Fruit fly (Drosophila melanogaster) whole organism, embryonic: ENCODE measurements around the gene Gr93d.

Experiments used
- CG10366 ChIP-seq: fragments of 200-800 bp; sonication (Bioruptor generic); IDR thresholded peaks from 2 replicates; pipeline ENCODE4 v1.3.6; 2022; ENCODE audit warnings: missing biosample characterization, missing genetic modification characterization
- CG11085 ChIP-seq: fragments of 200-800 bp; sonication (Bioruptor generic); IDR thresholded peaks from 2 replicates; pipeline ENCODE4 v1.3.6; 2022; ENCODE audit warnings: missing biosample characterization, missing genetic modification characterization
- CG11504 ChIP-seq: fragments of 200-800 bp; sonication (Bioruptor generic); optimal IDR thresholded peaks from 3 replicates; lab custom pipeline; 2019; ENCODE audit warnings: missing biosample characterization, mild to moderate bottlenecking, missing genetic modification characterization, moderate library complexity
- CG11560 ChIP-seq: fragments of 200-800 bp; sonication (Bioruptor generic); IDR thresholded peaks from 3 replicates; pipeline ENCODE4 v1.3.6; 2022; ENCODE audit warnings: missing biosample characterization, missing genetic modification characterization
- CG11696 ChIP-seq: fragments of 200-800 bp; sonication (Bioruptor generic); IDR thresholded peaks from 2 replicates; pipeline ENCODE4 v1.3.6; 2022; ENCODE audit warnings: missing biosample characterization, missing genetic modification characterization
- CG12071 ChIP-seq: fragments of 200-800 bp; sonication (Bioruptor generic); optimal IDR thresholded peaks from 3 replicates; lab custom pipeline; 2018; ENCODE audit warnings: missing biosample characterization, mild to moderate bottlenecking, missing genetic modification characterization
- CG12219 ChIP-seq: fragments of 200-800 bp; sonication (Bioruptor generic); optimal IDR thresholded peaks from 3 replicates; lab custom pipeline; 2018; ENCODE audit warnings: missing biosample characterization, mild to moderate bottlenecking, missing genetic modification characterization
- CG14050 ChIP-seq: fragments of 200-800 bp; sonication (Bioruptor generic); IDR thresholded peaks from 3 replicates; pipeline ENCODE4 v1.3.6; 2022; ENCODE audit warnings: missing biosample characterization, missing genetic modification characterization
- CG14965 ChIP-seq: fragments of 200-800 bp; sonication (Bioruptor generic); optimal IDR thresholded peaks from 2 replicates; lab custom pipeline; 2016; ENCODE audit warnings: missing biosample characterization, missing genetic modification characterization, borderline replicate concordance
- CG17186 ChIP-seq: fragments of 200-800 bp; sonication (Bioruptor generic); optimal IDR thresholded peaks from 3 replicates; lab custom pipeline; 2017; ENCODE audit warnings: missing biosample characterization, missing genetic modification reagents, missing genetic modification characterization
- CG2202 ChIP-seq: fragments of 200-800 bp; sonication (Bioruptor generic); optimal IDR thresholded peaks from 2 replicates; lab custom pipeline; 2018; ENCODE audit warnings: missing biosample characterization, mild to moderate bottlenecking, missing genetic modification characterization
- CG31365 ChIP-seq: fragments of 200-800 bp; sonication (Bioruptor generic); optimal IDR thresholded peaks from 2 replicates; lab custom pipeline; 2018; ENCODE audit warnings: missing biosample characterization, mild to moderate bottlenecking, missing genetic modification characterization
- CG32772 ChIP-seq: fragments of 200-800 bp; sonication (Bioruptor generic); IDR thresholded peaks from 2 replicates; pipeline ENCODE4 v1.3.6; 2022; ENCODE audit warnings: missing biosample characterization, missing genetic modification characterization
- CG34422 ChIP-seq: fragments of 200-800 bp; sonication (Bioruptor generic); IDR thresholded peaks from 3 replicates; pipeline ENCODE4 v1.3.6; 2022; ENCODE audit warnings: missing biosample characterization, missing genetic modification characterization
- CG3838 ChIP-seq: fragments of 200-800 bp; sonication (Bioruptor generic); optimal IDR thresholded peaks from 3 replicates; lab custom pipeline; 2016; ENCODE audit warnings: missing biosample characterization, missing genetic modification characterization
- CG6654 ChIP-seq: fragments of 200-800 bp; sonication (Bioruptor generic); optimal IDR thresholded peaks from 2 replicates; lab custom pipeline; 2017; ENCODE audit warnings: missing biosample characterization, mild to moderate bottlenecking, missing genetic modification characterization
- CG6813 ChIP-seq: fragments of 200-800 bp; sonication (Bioruptor generic); optimal IDR thresholded peaks from 2 replicates; lab custom pipeline; 2017; ENCODE audit warnings: missing biosample characterization, missing genetic modification characterization, mild to moderate bottlenecking, moderate library complexity, missing genetic modification reagents
- CG7963 ChIP-seq: fragments of 200-800 bp; sonication (Bioruptor generic); IDR thresholded peaks from 3 replicates; pipeline ENCODE4 v1.3.6; 2022; ENCODE audit warnings: missing biosample characterization, missing genetic modification characterization; ENCODE audit not compliant: partially characterized antibody
- CG8281 ChIP-seq: fragments of 200-800 bp; sonication (Bioruptor generic); optimal IDR thresholded peaks from 2 replicates; lab custom pipeline; 2018; ENCODE audit warnings: missing biosample characterization, mild to moderate bottlenecking, missing genetic modification characterization, moderate library complexity
- CG8359 ChIP-seq: fragments of 200-800 bp; sonication (Bioruptor generic); optimal IDR thresholded peaks from 2 replicates; lab custom pipeline; 2017; ENCODE audit warnings: missing biosample characterization, mild to moderate bottlenecking, missing genetic modification characterization, borderline replicate concordance
- Dip2 ChIP-seq: fragments of 200-800 bp; sonication (Bioruptor generic); IDR thresholded peaks from 2 replicates; pipeline ENCODE4 v1.3.6; 2022; ENCODE audit warnings: missing biosample characterization, missing genetic modification characterization
- Dref ChIP-seq: fragments of 200-800 bp; sonication (Bioruptor generic); IDR thresholded peaks from 2 replicates; pipeline ENCODE4 v1.3.6; 2022; ENCODE audit warnings: missing biosample characterization, missing genetic modification characterization
- Eip74EF ChIP-seq, 2 experiments: fragments of 200-800 bp in 1 of 2; fragments of >200 bp in 1 of 2; sonication (Bioruptor generic) in 1 of 2; optimal IDR thresholded peaks; 2 replicates each; lab custom pipeline; 2017 to 2019; ENCODE audit warnings: missing biosample characterization in 2 of 2, missing genetic modification characterization in 2 of 2, mild to moderate bottlenecking in 1 of 2, moderate library complexity in 1 of 2
- HLH4C ChIP-seq: fragments of 200-800 bp; sonication (Bioruptor generic); IDR thresholded peaks from 3 replicates; pipeline ENCODE4 v1.3.6; 2022; ENCODE audit warnings: missing biosample characterization, missing genetic modification characterization; ENCODE audit not compliant: partially characterized antibody
- Hmr ChIP-seq: fragments of 200-800 bp; sonication (Bioruptor generic); optimal IDR thresholded peaks from 3 replicates; lab custom pipeline; 2017; ENCODE audit warnings: mild to moderate bottlenecking, missing biosample characterization, missing genetic modification reagents, missing genetic modification characterization
- Lhr ChIP-seq: fragments of 200-800 bp; sonication (Bioruptor generic); optimal IDR thresholded peaks from 3 replicates; lab custom pipeline; 2017; ENCODE audit warnings: mild to moderate bottlenecking, missing biosample characterization, missing genetic modification reagents, missing genetic modification characterization
- NC2α ChIP-seq: fragments of 200-800 bp; sonication (Bioruptor generic); optimal IDR thresholded peaks from 2 replicates; lab custom pipeline; 2016; ENCODE audit warnings: missing biosample characterization, missing genetic modification characterization
- Neu2 ChIP-seq: fragments of 200-800 bp; sonication (Bioruptor generic); optimal IDR thresholded peaks from 3 replicates; lab custom pipeline; 2016; ENCODE audit warnings: missing biosample characterization, missing genetic modification characterization, borderline replicate concordance
- Oaz ChIP-seq: fragments of 200-800 bp; sonication (Bioruptor generic); IDR thresholded peaks from 2 replicates; pipeline ENCODE4 v1.3.6; 2022; ENCODE audit warnings: missing biosample characterization, missing genetic modification characterization
- Oli ChIP-seq: fragments of 200-800 bp; sonication (Bioruptor generic); optimal IDR thresholded peaks from 2 replicates; lab custom pipeline; 2018; ENCODE audit warnings: missing biosample characterization, mild to moderate bottlenecking, missing genetic modification characterization, moderate library complexity
- Sox102F ChIP-seq: fragments of 200-800 bp; sonication (Bioruptor generic); optimal IDR thresholded peaks from 2 replicates; lab custom pipeline; 2018; ENCODE audit warnings: missing biosample characterization, mild to moderate bottlenecking, missing genetic modification characterization, moderate library complexity
- ac ChIP-seq: fragments of 200-800 bp; sonication (Bioruptor generic); optimal IDR thresholded peaks from 3 replicates; lab custom pipeline; 2017; ENCODE audit warnings: missing biosample characterization, mild to moderate bottlenecking, missing genetic modification characterization
- ap ChIP-seq: fragments of 200-800 bp; sonication (Bioruptor generic); IDR thresholded peaks from 2 replicates; pipeline ENCODE4 v1.3.6; 2022; ENCODE audit warnings: missing biosample characterization, missing genetic modification characterization
- ase ChIP-seq: fragments of 200-800 bp; sonication (Bioruptor generic); IDR thresholded peaks from 3 replicates; pipeline ENCODE4 v1.3.6; 2022; ENCODE audit warnings: missing biosample characterization, missing genetic modification characterization
- bcd ChIP-seq: fragments of 200-800 bp; sonication (Bioruptor generic); optimal IDR thresholded peaks from 2 replicates; lab custom pipeline; 2017; ENCODE audit warnings: missing biosample characterization, mild to moderate bottlenecking, missing genetic modification characterization
- cad ChIP-seq: fragments of >200 bp; optimal IDR thresholded peaks from 2 replicates; lab custom pipeline; 2017; ENCODE audit warnings: missing biosample characterization, missing genetic modification characterization
- cas ChIP-seq: fragments of 200-800 bp; sonication (Bioruptor generic); IDR thresholded peaks from 2 replicates; pipeline ENCODE4 v1.3.6; 2022; ENCODE audit warnings: missing biosample characterization, missing genetic modification characterization
- exex ChIP-seq: fragments of 200-800 bp; sonication (Bioruptor generic); optimal IDR thresholded peaks from 4 replicates; lab custom pipeline; 2018; ENCODE audit warnings: missing biosample characterization, mild to moderate bottlenecking, missing genetic modification characterization, moderate library complexity
- grau ChIP-seq: fragments of 200-800 bp; optimal IDR thresholded peaks from 3 replicates; lab custom pipeline; 2019; ENCODE audit warnings: missing biosample characterization, mild to moderate bottlenecking, missing genetic modification characterization, moderate library complexity
- lola ChIP-seq, 3 experiments: fragments of >200 bp in 2 of 3; fragments of 200-800 bp in 1 of 3; sonication (Bioruptor generic) in 1 of 3; optimal IDR thresholded peaks; 2 replicates each; lab custom pipeline; 2017 to 2019; ENCODE audit warnings: missing biosample characterization in 3 of 3, missing genetic modification characterization in 3 of 3, mild to moderate bottlenecking in 1 of 3, moderate library complexity in 1 of 3
- mam ChIP-seq: fragments of 200-800 bp; sonication (Bioruptor generic); optimal IDR thresholded peaks from 3 replicates; lab custom pipeline; 2016; ENCODE audit warnings: missing biosample characterization, missing genetic modification characterization
- mirr ChIP-seq: fragments of 200-800 bp; sonication (Bioruptor generic); optimal IDR thresholded peaks from 3 replicates; lab custom pipeline; 2018; ENCODE audit warnings: missing biosample characterization, mild to moderate bottlenecking, missing genetic modification characterization
- org-1 ChIP-seq: fragments of 200-800 bp; sonication (Bioruptor generic); optimal IDR thresholded peaks from 2 replicates; lab custom pipeline; 2017; ENCODE audit warnings: missing biosample characterization, missing genetic modification characterization
- pzg ChIP-seq: fragments of 200-800 bp; sonication (Bioruptor generic); optimal IDR thresholded peaks from 3 replicates; lab custom pipeline; 2018; ENCODE audit warnings: missing biosample characterization, mild to moderate bottlenecking, missing genetic modification characterization, moderate library complexity
- sd ChIP-seq: fragments of 200-800 bp; sonication (Bioruptor generic); optimal IDR thresholded peaks from 3 replicates; lab custom pipeline; 2018; ENCODE audit warnings: missing biosample characterization, mild to moderate bottlenecking, missing genetic modification characterization, moderate library complexity
- sens ChIP-seq: fragments of 200-800 bp; sonication (Bioruptor generic); peaks from one replicate; lab custom pipeline; 2016; ENCODE audit warnings: missing biosample characterization, missing genetic modification characterization
- sug ChIP-seq: fragments of 200-800 bp; optimal IDR thresholded peaks from 2 replicates; lab custom pipeline; 2019; ENCODE audit warnings: missing biosample characterization, mild to moderate bottlenecking, missing genetic modification characterization, moderate library complexity
- tgo ChIP-seq: fragments of 200-800 bp; sonication (Bioruptor generic); IDR thresholded peaks from 3 replicates; pipeline ENCODE4 v1.3.6; 2022; ENCODE audit warnings: missing biosample characterization, missing genetic modification characterization
- tll ChIP-seq, 2 experiments: fragments of 200-800 bp in 1 of 2; fragments of >200 bp in 1 of 2; sonication (Bioruptor generic) in 1 of 2; optimal IDR thresholded peaks; 2 replicates each; lab custom pipeline; 2017 to 2019; ENCODE audit warnings: missing biosample characterization in 2 of 2, missing genetic modification characterization in 2 of 2, mild to moderate bottlenecking in 1 of 2, moderate library complexity in 1 of 2

Gr93d gene

DNA sequence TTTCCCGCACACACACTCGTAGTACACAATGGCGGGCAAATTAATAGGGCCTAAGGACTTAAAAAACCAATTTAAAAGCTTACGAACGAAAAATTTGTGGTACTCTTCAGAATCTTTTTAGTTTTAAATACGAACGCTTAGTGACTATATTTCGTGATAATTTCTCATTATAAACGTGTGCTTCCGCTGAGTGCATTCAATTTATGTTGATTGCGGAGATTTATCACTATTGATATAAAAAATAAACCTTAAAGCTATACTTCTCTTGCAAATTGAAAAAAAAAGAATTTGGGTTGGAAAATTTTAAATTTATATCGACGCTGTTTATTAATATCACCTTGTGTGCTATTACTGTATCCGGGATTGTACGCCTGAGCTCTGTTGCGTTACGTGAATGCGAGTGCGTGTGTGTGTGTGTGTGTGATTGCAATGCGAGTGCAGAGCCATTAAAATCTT, 2.6 kb upstream of the Gr93d start (continued):
- no peak for TF ChIP-seq pzg (GFP tag; lab: Kevin White, UChicago)
- peak; percentile 8 for TF ChIP-seq CG12071 (GFP tag; lab: Kevin White, UChicago)
- no peak for TF ChIP-seq sd (tag; lab: Kevin White, UChicago)
- no peak for TF ChIP-seq CG32772 (GFP tag; lab: Robert Waterston, UW)
- no peak for TF ChIP-seq CG3838 (GFP tag; lab: Kevin White, UChicago)
- TF ChIP-seq bcd (GFP tag; lab: Kevin White, UChicago) = peak; percentile 71
- TF ChIP-seq CG2202 (tag; lab: Kevin White, UChicago) = no peak
- TF ChIP-seq HLH4C (GFP tag; lab: Robert Waterston, UW) = no peak
- TF ChIP-seq Oaz (GFP tag; lab: Robert Waterston, UW) = no peak
- TF ChIP-seq CG6813 (GFP tag; lab: Kevin White, UChicago) = peak; percentile 66
- TF ChIP-seq CG11560 (tag; lab: Robert Waterston, UW) = no peak
- TF ChIP-seq CG8359 (GFP tag; lab: Kevin White, UChicago) = peak; percentile 61
- no peak for TF ChIP-seq Neu2 (GFP tag; lab: Kevin White, UChicago)
- peak; percentile 42 for TF ChIP-seq mam
- peak; percentile 78 for TF ChIP-seq org-1
- TF ChIP-seq Sox102F (GFP tag; lab: Kevin White, UChicago) = peak; percentile 65
- peak; percentile 66 for TF ChIP-seq grau (tag; lab: Kevin White, UChicago)
- no peak for TF ChIP-seq Dref (GFP tag; lab: Robert Waterston, UW)
- TF ChIP-seq exex (tag; lab: Kevin White, UChicago) = no peak
- TF ChIP-seq Hmr (GFP tag; lab: Kevin White, UChicago) = peak; percentile 55
- peak; percentile 35 for TF ChIP-seq Lhr (GFP tag; lab: Kevin White, UChicago)
- TF ChIP-seq ase (GFP tag; lab: Robert Waterston, UW) = 0 out of 3 replicates have a peak, but pooled peaks have one; percentile 26
- peak; percentile 78 for TF ChIP-seq Oli (tag; lab: Kevin White, UChicago)
- peak; percentile 44; the same call in 2 of the 3 replicates for TF ChIP-seq CG34422 (GFP tag; lab: Robert Waterston, UW)
- no peak for TF ChIP-seq Dip2 (GFP tag; lab: Robert Waterston, UW)
- TF ChIP-seq NC2α = peak; percentile 7
- no peak for TF ChIP-seq tll (GFP tag; optimal IDR thresholded peaks at IDR 0.05; lab: Kevin White, UChicago)
- TF ChIP-seq CG6654 (GFP tag; lab: Kevin White, UChicago) = peak; percentile 51
- no peak for TF ChIP-seq CG11085
- TF ChIP-seq lola (GFP tag; optimal IDR thresholded peaks at IDR 0.05; lab: Kevin White, UChicago) = peak in 1 of 3 experiments; percentile 85
- TF ChIP-seq CG31365 (tag; lab: Kevin White, UChicago) = no peak
- TF ChIP-seq Eip74EF (GFP tag; optimal IDR thresholded peaks at IDR 0.05; lab: Kevin White, UChicago) = peak in 1 of 2 experiments; percentile 78
- peak; percentile 24; the same call in 1 of the 2 replicates for TF ChIP-seq CG10366 (GFP tag; lab: Robert Waterston, UW)
- no peak for TF ChIP-seq CG7963 (GFP tag; lab: Robert Waterston, UW)
- TF ChIP-seq CG8281 (tag; lab: Kevin White, UChicago) = peak; percentile 40
- TF ChIP-seq CG12219 (GFP tag; lab: Kevin White, UChicago) = peak; percentile 34
- peak; percentile 10 for TF ChIP-seq sug (tag; lab: Kevin White, UChicago)
- TF ChIP-seq ap = no peak
- peak; percentile 87 for TF ChIP-seq CG11504 (tag; lab: Kevin White, UChicago)
- TF ChIP-seq CG14965 (GFP tag; lab: Kevin White, UChicago) = peak; percentile 1
- TF ChIP-seq cad (GFP tag; lab: Kevin White, UChicago) = no peak
- TF ChIP-seq cas (GFP tag; lab: Robert Waterston, UW) = no peak
- TF ChIP-seq mirr = no peak
- TF ChIP-seq sens = peak; percentile 97
- TF ChIP-seq CG11696 = peak; percentile 87
- peak; percentile 59; the same call in 2 of the 3 replicates for TF ChIP-seq tgo (GFP tag; lab: Robert Waterston, UW)
- TF ChIP-seq CG17186 (GFP tag; lab: Kevin White, UChicago) = no peak
- peak; percentile 21; the same call in 2 of the 3 replicates for TF ChIP-seq CG14050
- peak; percentile 53 for TF ChIP-seq ac (GFP tag; lab: Kevin White, UChicago)
